Fruit fly (Drosophila melanogaster) whole organism, adult: Measurements from ENCODE around the gene srp.

Experiments
- CG11617 ChIP-seq: fragments of 200-800 bp; sonication (Bioruptor generic); optimal IDR thresholded peaks from 2 replicates; lab custom pipeline; 2017; ENCODE audit warnings: mild to moderate bottlenecking, missing biosample characterization, missing genetic modification reagents, missing genetic modification characterization
- CG1620 ChIP-seq: fragments of 200-800 bp; sonication (Bioruptor generic); optimal IDR thresholded peaks from 2 replicates; lab custom pipeline; 2016; ENCODE audit warnings: missing biosample characterization, missing genetic modification characterization
- Clk ChIP-seq: fragments of 200-800 bp; sonication (Bioruptor generic); optimal IDR thresholded peaks from 2 replicates; lab custom pipeline; 2017; ENCODE audit warnings: missing biosample characterization, missing genetic modification characterization
- Hr96 ChIP-seq: fragments of 200-800 bp; sonication (Bioruptor generic); optimal IDR thresholded peaks from 2 replicates; lab custom pipeline; 2016; ENCODE audit warnings: missing biosample characterization, missing genetic modification characterization
- bab1 ChIP-seq: fragments of 200-800 bp; sonication (Bioruptor generic); optimal IDR thresholded peaks from 3 replicates; lab custom pipeline; 2019; ENCODE audit warnings: missing biosample characterization, mild to moderate bottlenecking, missing genetic modification characterization, moderate library complexity
- tj ChIP-seq: fragments of 200-800 bp; sonication (Bioruptor generic); optimal IDR thresholded peaks from 3 replicates; lab custom pipeline; 2017; ENCODE audit warnings: missing biosample characterization, mild to moderate bottlenecking, missing genetic modification characterization, moderate library complexity

- TF ChIP-seq Clk (GFP tag; lab: Kevin White, UChicago) (peak; percentile 74), bab1 (no peak), CG11617 (GFP tag; lab: Kevin White, UChicago) (peak; percentile 49), Hr96 (GFP tag; lab: Kevin White, UChicago) (peak; percentile 62), tj (GFP tag; lab: Kevin White, UChicago) (peak; percentile 56), CG1620 (no peak)
Measured at dm6 chr3R:16011698-16012332, 25.9 kb downstream of the srp start.
